Fruit fly (Drosophila melanogaster) whole organism, adult: Measurements from ENCODE around the gene Bro.

Experiments
- CG11617 ChIP-seq: fragments of 200-800 bp; sonication (Bioruptor generic); optimal IDR thresholded peaks from 2 replicates; lab custom pipeline; 2017; ENCODE audit warnings: mild to moderate bottlenecking, missing biosample characterization, missing genetic modification reagents, missing genetic modification characterization
- Mnt ChIP-seq: fragments of 200-800 bp; sonication (Bioruptor generic); optimal IDR thresholded peaks from 2 replicates; lab custom pipeline; 2016; ENCODE audit warnings: missing biosample characterization, mild to moderate bottlenecking, missing genetic modification characterization
- kay ChIP-seq: fragments of 200-800 bp; sonication (Bioruptor generic); peaks from one replicate; lab custom pipeline; 2016; ENCODE audit warnings: missing biosample characterization, missing genetic modification characterization, borderline replicate concordance

dm6 chr3L:1674381-1674780, 26.7 kb downstream of the Bro start, which contains the start of gene CG7991:
- TF ChIP-seq Mnt (GFP tag; lab: Kevin White, UChicago) (no peak), kay (GFP tag; lab: Kevin White, UChicago) (no peak), CG11617 (GFP tag; lab: Kevin White, UChicago) (no peak)
